Fruit fly (Drosophila melanogaster) whole organism, wandering third instar larva: Measurements from ENCODE around the gene unc-13.
"Not testable (repeated sequence)": the region's sequence is repeated elsewhere in the genome, so short reads cannot be mapped to it uniquely, and the experiment has no call there.

Experiments
- CG9705 ChIP-seq: fragments of 200-800 bp; sonication (Bioruptor generic); optimal IDR thresholded peaks from 2 replicates; lab custom pipeline; 2018; ENCODE audit warnings: missing biosample characterization, mild to moderate bottlenecking, missing genetic modification characterization
- CrebA ChIP-seq: fragments of 200-800 bp; sonication (Bioruptor generic); optimal IDR thresholded peaks from 2 replicates; lab custom pipeline; 2016; ENCODE audit warnings: missing biosample characterization, mild to moderate bottlenecking, missing genetic modification characterization, borderline replicate concordance
- Dfd ChIP-seq: fragments of >200 bp; optimal IDR thresholded peaks from 2 replicates; lab custom pipeline; 2017; ENCODE audit warnings: missing biosample characterization, missing genetic modification characterization
- Dif ChIP-seq: fragments of 200-275, 200-300 bp; sonication (Bioruptor generic); optimal IDR thresholded peaks from 2 replicates; lab custom pipeline; 2018; ENCODE audit warnings: missing biosample characterization, missing genetic modification characterization; ENCODE audit not compliant: partially characterized antibody
- HLH106 ChIP-seq: fragments of 200-800 bp; optimal IDR thresholded peaks from 3 replicates; lab custom pipeline; 2019; ENCODE audit warnings: missing biosample characterization, mild to moderate bottlenecking, missing genetic modification characterization, moderate library complexity
- Hnf4 ChIP-seq: fragments of 200-800 bp; sonication (Bioruptor generic); optimal IDR thresholded peaks from 2 replicates; lab custom pipeline; 2016; ENCODE audit warnings: missing biosample characterization, mild to moderate bottlenecking, missing genetic modification characterization
- Hr78 ChIP-seq: fragments of >200 bp; optimal IDR thresholded peaks from 2 replicates; lab custom pipeline; 2017; ENCODE audit warnings: missing biosample characterization, missing genetic modification characterization
- Hr83 ChIP-seq: fragments of 200-300 bp; sonication (Bioruptor generic); optimal IDR thresholded peaks from 2 replicates; lab custom pipeline; 2016; ENCODE audit warnings: missing biosample characterization, mild to moderate bottlenecking, missing genetic modification characterization, moderate library complexity; ENCODE audit not compliant: poor library complexity, severe bottlenecking
- Mio ChIP-seq: sonication (Bioruptor generic); optimal IDR thresholded peaks from 2 replicates; lab custom pipeline; 2016; ENCODE audit warnings: missing biosample characterization, missing genetic modification characterization
- Myc ChIP-seq: fragments of >200 bp; optimal IDR thresholded peaks from 2 replicates; lab custom pipeline; 2017
- N ChIP-seq: fragments of >200 bp; optimal IDR thresholded peaks from 2 replicates; lab custom pipeline; 2018; ENCODE audit warnings: missing biosample characterization, missing external identifiers, missing genetic modification characterization
- OdsH ChIP-seq: fragments of 200-800 bp; sonication (Bioruptor generic); optimal IDR thresholded peaks from 2 replicates; lab custom pipeline; 2016; ENCODE audit warnings: missing biosample characterization, mild to moderate bottlenecking, missing genetic modification characterization
- Rel ChIP-seq, 2 experiments: fragments of 200-800 bp; sonication (Bioruptor generic) in 1 of 2; optimal IDR thresholded peaks; 2 replicates in 1 of 2; 3 replicates in 1 of 2; lab custom pipeline; 2016 to 2019; ENCODE audit warnings: mild to moderate bottlenecking in 2 of 2, missing biosample characterization in 2 of 2, missing genetic modification characterization in 2 of 2, moderate library complexity in 1 of 2
- Sp1 ChIP-seq: fragments of 200-800 bp; sonication (Bioruptor generic); optimal IDR thresholded peaks from 3 replicates; lab custom pipeline; 2019; ENCODE audit warnings: missing biosample characterization, mild to moderate bottlenecking, missing genetic modification characterization, moderate library complexity
- Vsx2 ChIP-seq: fragments of 200-300, 225-300 bp; sonication (Bioruptor generic); optimal IDR thresholded peaks from 2 replicates; lab custom pipeline; 2018; ENCODE audit warnings: missing biosample characterization, missing genetic modification characterization; ENCODE audit not compliant: partially characterized antibody
- br ChIP-seq: fragments of 200-800 bp; sonication (Bioruptor generic); optimal IDR thresholded peaks from 2 replicates; lab custom pipeline; 2016; ENCODE audit warnings: missing biosample characterization, missing genetic modification characterization
- brk ChIP-seq: fragments of 200-800 bp; sonication (Bioruptor generic); optimal IDR thresholded peaks from 2 replicates; lab custom pipeline; 2016; ENCODE audit warnings: missing biosample characterization, mild to moderate bottlenecking, missing genetic modification characterization
- dl ChIP-seq, 2 experiments: fragments of 175-275, 200-275 bp in 1 of 2; fragments of 200-275 bp in 1 of 2; sonication (Bioruptor generic); optimal IDR thresholded peaks; lab custom pipeline; 2018; ENCODE audit warnings: mild to moderate bottlenecking in 2 of 2, missing biosample characterization in 2 of 2, missing genetic modification characterization in 2 of 2, moderate library complexity in 2 of 2; ENCODE audit not compliant: partially characterized antibody in 2 of 2, insufficient read depth in 1 of 2
- dmrt93B ChIP-seq: fragments of 200-800 bp; sonication (Bioruptor generic); optimal IDR thresholded peaks from 2 replicates; lab custom pipeline; 2018; ENCODE audit warnings: missing biosample characterization, mild to moderate bottlenecking, missing genetic modification characterization
- ey ChIP-seq: fragments of 200-800 bp; sonication (Bioruptor generic); optimal IDR thresholded peaks from 2 replicates; lab custom pipeline; 2016; ENCODE audit warnings: missing biosample characterization, missing genetic modification characterization
- h ChIP-seq: fragments of 200-800 bp; sonication (Bioruptor generic); optimal IDR thresholded peaks from 3 replicates; lab custom pipeline; 2016; ENCODE audit warnings: missing biosample characterization, mild to moderate bottlenecking, missing genetic modification characterization
- jim ChIP-seq: fragments of 175-275, 200-325 bp; sonication (Bioruptor generic); optimal IDR thresholded peaks from 2 replicates; lab custom pipeline; 2016; ENCODE audit warnings: missing biosample characterization, mild to moderate bottlenecking, missing genetic modification characterization
- pan ChIP-seq: fragments of >200 bp; optimal IDR thresholded peaks from 2 replicates; lab custom pipeline; 2017
- psq ChIP-seq: fragments of 200-800 bp; sonication (Bioruptor generic); optimal IDR thresholded peaks from 3 replicates; lab custom pipeline; 2017; ENCODE audit warnings: missing biosample characterization, mild to moderate bottlenecking, missing genetic modification characterization, moderate library complexity
- rgr ChIP-seq: fragments of 200-800 bp; sonication (Bioruptor generic); optimal IDR thresholded peaks from 3 replicates; lab custom pipeline; 2016; ENCODE audit warnings: missing biosample characterization, mild to moderate bottlenecking, missing genetic modification characterization
- tai ChIP-seq: sonication (Bioruptor generic); optimal IDR thresholded peaks from 2 replicates; lab custom pipeline; 2016; ENCODE audit warnings: missing biosample characterization, missing genetic modification characterization
- usp ChIP-seq: fragments of >200 bp; optimal IDR thresholded peaks from 2 replicates; lab custom pipeline; 2017; ENCODE audit warnings: missing biosample characterization, missing genetic modification characterization
- woc ChIP-seq: sonication (Bioruptor generic); optimal IDR thresholded peaks from 2 replicates; lab custom pipeline; 2016; ENCODE audit warnings: missing biosample characterization, mild to moderate bottlenecking, missing genetic modification characterization

Gene unc-13

dm6 chr4:912231-912630, at the start of gene unc-13:
unc-13 (minus strand) TSS chr4:912331.
- not testable (repeated sequence) for TF ChIP-seq Myc (lab: Kevin White, UChicago); Dfd (GFP tag; lab: Kevin White, UChicago); dmrt93B
- TF ChIP-seq, all 38 proteins: peak for 0; not testable (repeated sequence) for 38

- TF ChIP-seq tai (GFP tag; lab: Kevin White, UChicago), result no peak
- TF ChIP-seq h (GFP tag; lab: Kevin White, UChicago), result no peak
- TF ChIP-seq CrebA, result no peak
- no peak for TF ChIP-seq ey (GFP tag; lab: Kevin White, UChicago)
- TF ChIP-seq Dfd (GFP tag; lab: Kevin White, UChicago), result peak; percentile 6
- TF ChIP-seq Myc (lab: Kevin White, UChicago), result no peak
- TF ChIP-seq Dif (GFP tag; lab: Kevin White, UChicago), result no peak
- TF ChIP-seq HLH106 (tag; lab: Kevin White, UChicago), result no peak
These were observed 49.0 kb upstream of the unc-13 start for dm6 chr4:961045-961576.

dm6 chr4:959921-960536, 47.9 kb upstream of the unc-13 start:
- TF ChIP-seq OdsH (no peak), br (GFP tag; lab: Kevin White, UChicago) (no peak), Dfd (GFP tag; lab: Kevin White, UChicago) (peak; percentile 53), N (GFP tag; lab: Kevin White, UChicago) (peak; percentile 19)
- TF ChIP-seq, all 38 proteins: peak for 2

dm6 chr4:959110-959920, 47.2 kb upstream of the unc-13 start:
- TF ChIP-seq Hnf4 (GFP tag; lab: Kevin White, UChicago), result no peak
- no peak for TF ChIP-seq Vsx2 (GFP tag; lab: Kevin White, UChicago)
- peak; percentile 63 for TF ChIP-seq woc
- peak; percentile 0 for TF ChIP-seq N (GFP tag; lab: Kevin White, UChicago)
- TF ChIP-seq, all 38 proteins: peak for 2

dm6 chr4:958093-958649, 46.0 kb upstream of the unc-13 start, which contains the start of gene 4E-T:
4E-T (minus strand) TSS chr4:958392.
- TF ChIP-seq br (GFP tag; lab: Kevin White, UChicago) (no peak), tai (GFP tag; lab: Kevin White, UChicago) (no peak), woc (peak; percentile 45), Hr78 (GFP tag; lab: Kevin White, UChicago) (peak; percentile 44), brk (GFP tag; lab: Kevin White, UChicago) (peak; percentile 4), Sp1 (GFP tag; lab: Kevin White, UChicago) (no peak), jim (no peak), Mio (GFP tag; lab: Kevin White, UChicago) (no peak), Hr83 (GFP tag; lab: Kevin White, UChicago) (no peak), pan (lab: Kevin White, UChicago) (no peak), psq (GFP tag; lab: Kevin White, UChicago) (no peak), N (GFP tag; lab: Kevin White, UChicago) (peak; percentile 46), CG9705 (GFP tag; lab: Kevin White, UChicago) (no peak)

dm6 chr4:949313-949712, 37.2 kb upstream of the unc-13 start:
- TF ChIP-seq rgr (GFP tag; lab: Kevin White, UChicago), result no peak
- no peak for TF ChIP-seq CG9705 (GFP tag; lab: Kevin White, UChicago)
- no peak for TF ChIP-seq usp (GFP tag; lab: Kevin White, UChicago)
- no peak for TF ChIP-seq h (GFP tag; lab: Kevin White, UChicago)
- TF ChIP-seq dl (GFP tag; optimal IDR thresholded peaks at IDR 0.05; lab: Kevin White, UChicago; ENCODE audit: insufficient read depth in 1 of 2, partially characterized antibody in 2 of 2), result no peak
- no peak for TF ChIP-seq pan (lab: Kevin White, UChicago)
- no peak for TF ChIP-seq Rel (GFP tag; optimal IDR thresholded peaks at IDR 0.05; lab: Kevin White, UChicago)
- no peak for TF ChIP-seq Rel (tag; optimal IDR thresholded peaks at IDR 0.05; lab: Kevin White, UChicago)
